Fruit fly (Drosophila melanogaster) whole organism: ENCODE measurements around the gene dlg1.

Source experiments
- EcR ChIP-seq, 2 experiments: fragments of >200 bp; optimal IDR thresholded peaks; 2 replicates each; lab custom pipeline; 2017; ENCODE audit warnings: missing biosample characterization in 2 of 2, missing genetic modification characterization in 2 of 2, missing genetic modification reagents in 2 of 2
- pan ChIP-seq: fragments of >200 bp; optimal IDR thresholded peaks from 2 replicates; lab custom pipeline; 2017
- psq ChIP-seq: fragments of >200 bp; optimal IDR thresholded peaks from 2 replicates; lab custom pipeline; 2017
- usp ChIP-seq: fragments of >200 bp; optimal IDR thresholded peaks from 2 replicates; lab custom pipeline; 2017; ENCODE audit warnings: missing biosample characterization, missing genetic modification characterization, mixed read lengths

- no peak for TF ChIP-seq EcR (GFP tag; optimal IDR thresholded peaks at IDR 0.05; lab: Kevin White, UChicago)
- TF ChIP-seq usp (GFP tag; lab: Kevin White, UChicago): no peak
- no peak for TF ChIP-seq psq (lab: Kevin White, UChicago)
- TF ChIP-seq pan (lab: Kevin White, UChicago): no peak
Observed at dm6 chrX:11349780-11350179, 19.7 kb upstream of the dlg1 start, which contains the start of gene NdufV3.
